Fruit fly (Drosophila melanogaster) whole organism, wandering third instar larva: ENCODE measurements around the gene Pfdn6.
A peak's percentile ranks its signal among the peaks of the same experiment; 100 is the strongest.

Experiments
- Abd-B ChIP-seq: fragments of >200 bp; optimal IDR thresholded peaks from 2 replicates; lab custom pipeline; 2017; ENCODE audit warnings: missing biosample characterization, missing genetic modification characterization
- CG32264 ChIP-seq: fragments of 200-800 bp; sonication (Bioruptor generic); optimal IDR thresholded peaks from 2 replicates; lab custom pipeline; 2016; ENCODE audit warnings: missing biosample characterization, missing genetic modification characterization
- CG9705 ChIP-seq: fragments of 200-800 bp; sonication (Bioruptor generic); optimal IDR thresholded peaks from 2 replicates; lab custom pipeline; 2018; ENCODE audit warnings: missing biosample characterization, mild to moderate bottlenecking, missing genetic modification characterization
- CrebA ChIP-seq: fragments of 200-800 bp; sonication (Bioruptor generic); optimal IDR thresholded peaks from 2 replicates; lab custom pipeline; 2016; ENCODE audit warnings: missing biosample characterization, mild to moderate bottlenecking, missing genetic modification characterization, borderline replicate concordance
- Dfd ChIP-seq: fragments of >200 bp; optimal IDR thresholded peaks from 2 replicates; lab custom pipeline; 2017; ENCODE audit warnings: missing biosample characterization, missing genetic modification characterization
- Dif ChIP-seq: fragments of 200-275, 200-300 bp; sonication (Bioruptor generic); optimal IDR thresholded peaks from 2 replicates; lab custom pipeline; 2018; ENCODE audit warnings: missing biosample characterization, missing genetic modification characterization; ENCODE audit not compliant: partially characterized antibody
- GATAd ChIP-seq: sonication (Bioruptor generic); optimal IDR thresholded peaks from 2 replicates; lab custom pipeline; 2016; ENCODE audit warnings: missing biosample characterization, missing genetic modification characterization
- HLH106 ChIP-seq: fragments of 200-800 bp; optimal IDR thresholded peaks from 3 replicates; lab custom pipeline; 2019; ENCODE audit warnings: missing biosample characterization, mild to moderate bottlenecking, missing genetic modification characterization, moderate library complexity
- Hnf4 ChIP-seq: fragments of 200-800 bp; sonication (Bioruptor generic); optimal IDR thresholded peaks from 2 replicates; lab custom pipeline; 2016; ENCODE audit warnings: missing biosample characterization, mild to moderate bottlenecking, missing genetic modification characterization
- Hr78 ChIP-seq: fragments of >200 bp; optimal IDR thresholded peaks from 2 replicates; lab custom pipeline; 2017; ENCODE audit warnings: missing biosample characterization, missing genetic modification characterization
- Hr83 ChIP-seq: fragments of 200-300 bp; sonication (Bioruptor generic); optimal IDR thresholded peaks from 2 replicates; lab custom pipeline; 2016; ENCODE audit warnings: missing biosample characterization, mild to moderate bottlenecking, missing genetic modification characterization, moderate library complexity; ENCODE audit not compliant: poor library complexity, severe bottlenecking
- Jra ChIP-seq: sonication (Bioruptor generic); optimal IDR thresholded peaks from 2 replicates; lab custom pipeline; 2016; ENCODE audit warnings: missing biosample characterization, missing genetic modification characterization
- Mio ChIP-seq: sonication (Bioruptor generic); optimal IDR thresholded peaks from 2 replicates; lab custom pipeline; 2016; ENCODE audit warnings: missing biosample characterization, missing genetic modification characterization
- Myc ChIP-seq: fragments of >200 bp; optimal IDR thresholded peaks from 2 replicates; lab custom pipeline; 2017
- N ChIP-seq: fragments of >200 bp; optimal IDR thresholded peaks from 2 replicates; lab custom pipeline; 2018; ENCODE audit warnings: missing biosample characterization, missing external identifiers, missing genetic modification characterization
- OdsH ChIP-seq: fragments of 200-800 bp; sonication (Bioruptor generic); optimal IDR thresholded peaks from 2 replicates; lab custom pipeline; 2016; ENCODE audit warnings: missing biosample characterization, mild to moderate bottlenecking, missing genetic modification characterization
- Rel ChIP-seq, 2 experiments: fragments of 200-800 bp; sonication (Bioruptor generic) in 1 of 2; optimal IDR thresholded peaks; 2 replicates in 1 of 2; 3 replicates in 1 of 2; lab custom pipeline; 2016 to 2019; ENCODE audit warnings: mild to moderate bottlenecking in 2 of 2, missing biosample characterization in 2 of 2, missing genetic modification characterization in 2 of 2, moderate library complexity in 1 of 2
- Sp1 ChIP-seq: fragments of 200-800 bp; sonication (Bioruptor generic); optimal IDR thresholded peaks from 3 replicates; lab custom pipeline; 2019; ENCODE audit warnings: missing biosample characterization, mild to moderate bottlenecking, missing genetic modification characterization, moderate library complexity
- Vsx2 ChIP-seq: fragments of 200-300, 225-300 bp; sonication (Bioruptor generic); optimal IDR thresholded peaks from 2 replicates; lab custom pipeline; 2018; ENCODE audit warnings: missing biosample characterization, missing genetic modification characterization; ENCODE audit not compliant: partially characterized antibody
- br ChIP-seq: fragments of 200-800 bp; sonication (Bioruptor generic); optimal IDR thresholded peaks from 2 replicates; lab custom pipeline; 2016; ENCODE audit warnings: missing biosample characterization, missing genetic modification characterization
- brk ChIP-seq: fragments of 200-800 bp; sonication (Bioruptor generic); optimal IDR thresholded peaks from 2 replicates; lab custom pipeline; 2016; ENCODE audit warnings: missing biosample characterization, mild to moderate bottlenecking, missing genetic modification characterization
- dl ChIP-seq, 2 experiments: fragments of 175-275, 200-275 bp in 1 of 2; fragments of 200-275 bp in 1 of 2; sonication (Bioruptor generic); optimal IDR thresholded peaks; lab custom pipeline; 2018; ENCODE audit warnings: mild to moderate bottlenecking in 2 of 2, missing biosample characterization in 2 of 2, missing genetic modification characterization in 2 of 2, moderate library complexity in 2 of 2; ENCODE audit not compliant: partially characterized antibody in 2 of 2, insufficient read depth in 1 of 2
- dmrt93B ChIP-seq: fragments of 200-800 bp; sonication (Bioruptor generic); optimal IDR thresholded peaks from 2 replicates; lab custom pipeline; 2018; ENCODE audit warnings: missing biosample characterization, mild to moderate bottlenecking, missing genetic modification characterization
- dsf ChIP-seq: sonication (Bioruptor generic); optimal IDR thresholded peaks from 2 replicates; lab custom pipeline; 2016; ENCODE audit warnings: missing biosample characterization, missing genetic modification characterization, borderline replicate concordance
- ey ChIP-seq: fragments of 200-800 bp; sonication (Bioruptor generic); optimal IDR thresholded peaks from 2 replicates; lab custom pipeline; 2016; ENCODE audit warnings: missing biosample characterization, missing genetic modification characterization
- foxo ChIP-seq, 2 experiments: fragments of 200-800 bp; sonication (Bioruptor generic); optimal IDR thresholded peaks; 2 replicates in 1 of 2; 3 replicates in 1 of 2; lab custom pipeline; 2016 to 2017; ENCODE audit warnings: missing biosample characterization in 2 of 2, missing genetic modification characterization in 2 of 2
- fru ChIP-seq: fragments of 200-800 bp; sonication (Bioruptor generic); optimal IDR thresholded peaks from 3 replicates; lab custom pipeline; 2016; ENCODE audit warnings: missing biosample characterization, mild to moderate bottlenecking, missing genetic modification characterization
- h ChIP-seq: fragments of 200-800 bp; sonication (Bioruptor generic); optimal IDR thresholded peaks from 3 replicates; lab custom pipeline; 2016; ENCODE audit warnings: missing biosample characterization, mild to moderate bottlenecking, missing genetic modification characterization
- jim ChIP-seq: fragments of 175-275, 200-325 bp; sonication (Bioruptor generic); optimal IDR thresholded peaks from 2 replicates; lab custom pipeline; 2016; ENCODE audit warnings: missing biosample characterization, mild to moderate bottlenecking, missing genetic modification characterization
- lola ChIP-seq: fragments of >200 bp; optimal IDR thresholded peaks from 2 replicates; lab custom pipeline; 2017; ENCODE audit warnings: missing biosample characterization, missing genetic modification characterization
- pan ChIP-seq: fragments of >200 bp; optimal IDR thresholded peaks from 2 replicates; lab custom pipeline; 2017
- psq ChIP-seq: fragments of 200-800 bp; sonication (Bioruptor generic); optimal IDR thresholded peaks from 3 replicates; lab custom pipeline; 2017; ENCODE audit warnings: missing biosample characterization, mild to moderate bottlenecking, missing genetic modification characterization, moderate library complexity
- rgr ChIP-seq: fragments of 200-800 bp; sonication (Bioruptor generic); optimal IDR thresholded peaks from 3 replicates; lab custom pipeline; 2016; ENCODE audit warnings: missing biosample characterization, mild to moderate bottlenecking, missing genetic modification characterization
- sage ChIP-seq: fragments of 200-800 bp; sonication (Bioruptor generic); optimal IDR thresholded peaks from 2 replicates; lab custom pipeline; 2016; ENCODE audit warnings: missing biosample characterization, mild to moderate bottlenecking, missing genetic modification characterization
- sv ChIP-seq: fragments of 200-800 bp; sonication (Bioruptor generic); optimal IDR thresholded peaks from 3 replicates; lab custom pipeline; 2016; ENCODE audit warnings: missing biosample characterization, missing genetic modification characterization
- tai ChIP-seq: sonication (Bioruptor generic); optimal IDR thresholded peaks from 2 replicates; lab custom pipeline; 2016; ENCODE audit warnings: missing biosample characterization, missing genetic modification characterization
- usp ChIP-seq: fragments of >200 bp; optimal IDR thresholded peaks from 2 replicates; lab custom pipeline; 2017; ENCODE audit warnings: missing biosample characterization, missing genetic modification characterization
- woc ChIP-seq: sonication (Bioruptor generic); optimal IDR thresholded peaks from 2 replicates; lab custom pipeline; 2016; ENCODE audit warnings: missing biosample characterization, mild to moderate bottlenecking, missing genetic modification characterization

Gene Pfdn6

DNA sequence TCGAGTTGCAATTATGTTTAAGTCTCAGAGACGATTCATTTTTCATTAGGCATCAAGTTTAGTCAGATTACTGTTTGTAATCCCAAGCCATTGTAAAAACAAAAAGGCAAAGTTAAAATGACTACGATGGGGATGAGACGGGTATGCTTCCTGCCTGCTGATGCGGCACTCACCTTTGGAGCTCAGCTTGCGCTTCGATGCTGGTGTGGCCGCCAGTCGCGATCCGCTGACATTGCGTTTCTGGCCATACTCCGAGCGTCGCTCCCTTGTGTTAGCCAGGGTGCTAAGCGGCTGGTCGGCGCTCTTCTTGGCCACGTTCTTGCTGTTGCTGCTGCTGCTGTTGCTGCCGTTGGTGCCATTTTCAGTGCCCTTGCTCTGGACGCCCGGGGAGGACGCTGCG, 3.5 kb upstream of the Pfdn6 start:
- TF ChIP-seq GATAd (GFP tag; lab: Kevin White, UChicago) (no peak), dmrt93B (no peak), pan (lab: Kevin White, UChicago) (no peak), ey (GFP tag; lab: Kevin White, UChicago) (no peak), CrebA (GFP tag; lab: Kevin White, UChicago) (no peak), sv (GFP tag; lab: Kevin White, UChicago) (no peak), Abd-B (GFP tag; lab: Kevin White, UChicago) (no peak), N (GFP tag; lab: Kevin White, UChicago) (no peak), Jra (GFP tag; lab: Kevin White, UChicago) (no peak)

DNA sequence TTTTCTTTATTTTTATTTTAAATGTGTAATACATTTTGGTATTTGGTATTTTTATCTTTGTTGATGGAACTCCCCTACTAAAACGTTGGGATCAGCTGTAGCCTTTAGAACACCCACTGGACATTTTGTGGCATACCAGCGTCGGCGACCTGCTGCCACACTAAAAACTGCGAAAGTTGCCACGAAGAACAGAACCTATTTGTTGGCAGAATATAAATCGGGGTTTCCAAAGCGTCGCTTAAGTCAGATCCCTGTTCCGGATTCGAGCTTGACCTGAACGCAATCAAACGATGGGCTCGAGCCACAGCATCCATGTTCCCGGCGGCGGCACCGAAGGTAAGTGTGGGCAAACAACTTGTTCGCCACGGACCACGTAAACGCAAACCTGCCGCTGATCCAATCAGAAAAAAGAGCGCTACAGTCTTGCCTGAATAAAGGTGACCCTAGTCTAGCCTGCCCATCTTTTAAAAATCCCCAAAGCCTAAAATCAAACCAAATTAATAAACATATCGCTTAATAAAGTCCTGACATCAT, 1.4 kb downstream of the Pfdn6 start, which contains the start of gene Grasp65:
TSS of gene Grasp65 (plus strand) at position 173 of the 534 bp plus-strand sequence.
- TF ChIP-seq psq (GFP tag; lab: Kevin White, UChicago) (no peak), rgr (no peak), Hr83 (GFP tag; lab: Kevin White, UChicago) (no peak), Sp1 (peak; percentile 53), lola (GFP tag; lab: Kevin White, UChicago) (no peak), dmrt93B (no peak), usp (GFP tag; lab: Kevin White, UChicago) (no peak), Rel (GFP tag; optimal IDR thresholded peaks at IDR 0.05; lab: Kevin White, UChicago) (no peak), Rel (tag; optimal IDR thresholded peaks at IDR 0.05; lab: Kevin White, UChicago) (peak; percentile 84), ey (GFP tag; lab: Kevin White, UChicago) (no peak), sage (no peak), jim (GFP tag; lab: Kevin White, UChicago) (no peak), fru (GFP tag; lab: Kevin White, UChicago) (no peak)

DNA sequence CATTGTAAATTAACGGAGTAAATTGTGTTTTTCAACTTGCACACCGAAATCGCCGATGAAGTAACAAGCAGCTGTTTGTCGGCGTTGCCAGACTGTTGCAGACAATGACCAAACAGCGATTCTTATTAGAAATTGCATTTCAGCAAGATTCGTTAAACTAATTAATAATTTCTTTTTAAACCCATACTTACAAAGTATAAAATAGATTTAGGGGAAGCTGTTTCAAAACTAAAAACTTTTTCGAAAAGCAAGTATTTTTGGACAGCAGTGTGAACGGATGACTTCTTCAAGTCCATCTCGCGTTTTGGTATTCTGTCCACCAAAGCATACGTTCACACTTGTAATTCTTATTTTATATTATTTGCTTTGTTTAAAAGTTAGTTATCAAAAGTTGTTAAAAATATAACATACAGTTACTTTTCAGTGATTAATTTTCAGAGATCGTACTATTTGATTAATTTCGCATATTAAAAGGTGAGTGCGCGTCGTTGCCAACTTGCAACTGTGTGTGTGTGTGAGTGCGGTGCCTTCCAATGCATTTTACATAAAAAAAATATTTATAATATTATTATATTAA, 5.1 kb downstream of the Pfdn6 start, which contains the start of the genes CG8004 and RhoGDI:
TSS of gene CG8004 (minus strand) at position 74 of the 577 bp plus-strand sequence.
TSS of gene RhoGDI (plus strand) at position 309 of the 577 bp plus-strand sequence.
- TF ChIP-seq CG9705 (GFP tag; lab: Kevin White, UChicago) (peak; percentile 42), Mio (GFP tag; lab: Kevin White, UChicago) (no peak), jim (GFP tag; lab: Kevin White, UChicago) (no peak), CrebA (GFP tag; lab: Kevin White, UChicago) (no peak), Rel (GFP tag; optimal IDR thresholded peaks at IDR 0.05; lab: Kevin White, UChicago) (no peak), Rel (tag; optimal IDR thresholded peaks at IDR 0.05; lab: Kevin White, UChicago) (peak; percentile 36), Vsx2 (no peak), dmrt93B (no peak), fru (GFP tag; lab: Kevin White, UChicago) (peak; percentile 84), Hnf4 (GFP tag; lab: Kevin White, UChicago) (peak; percentile 79), OdsH (peak; percentile 45), Dif (GFP tag; lab: Kevin White, UChicago) (no peak), Jra (GFP tag; lab: Kevin White, UChicago) (no peak), pan (lab: Kevin White, UChicago) (no peak), usp (GFP tag; lab: Kevin White, UChicago) (no peak), N (GFP tag; lab: Kevin White, UChicago) (no peak), Abd-B (GFP tag; lab: Kevin White, UChicago) (no peak), sage (no peak), HLH106 (tag; lab: Kevin White, UChicago) (peak; percentile 58), GATAd (GFP tag; lab: Kevin White, UChicago) (no peak), dsf (GFP tag; lab: Kevin White, UChicago) (no peak), Dfd (GFP tag; lab: Kevin White, UChicago) (no peak), CG32264 (GFP tag; lab: Kevin White, UChicago) (peak; percentile 52), h (GFP tag; lab: Kevin White, UChicago) (peak; percentile 69), br (GFP tag; lab: Kevin White, UChicago) (peak; percentile 12), Myc (lab: Kevin White, UChicago) (no peak), dl (GFP tag; optimal IDR thresholded peaks at IDR 0.05; lab: Kevin White, UChicago; ENCODE audit: insufficient read depth in 1 of 2, partially characterized antibody in 2 of 2) (no peak), tai (GFP tag; lab: Kevin White, UChicago) (no peak), brk (GFP tag; lab: Kevin White, UChicago) (no peak), Hr83 (GFP tag; lab: Kevin White, UChicago) (peak; percentile 44), ey (GFP tag; lab: Kevin White, UChicago) (peak; percentile 70), Sp1 (peak; percentile 28), lola (GFP tag; lab: Kevin White, UChicago) (no peak), psq (GFP tag; lab: Kevin White, UChicago) (peak; percentile 23), rgr (peak; percentile 62), sv (GFP tag; lab: Kevin White, UChicago) (peak; percentile 78), woc (GFP tag; lab: Kevin White, UChicago) (peak; percentile 12), foxo (GFP tag; optimal IDR thresholded peaks at IDR 0.05; lab: Kevin White, UChicago) (peak in 1 of 2 experiments; percentile 75), Hr78 (GFP tag; lab: Kevin White, UChicago) (no peak)
